Fruit fly (Drosophila melanogaster) whole organism, embryonic: ENCODE data around the gene CG43678.

ENCODE experiments used
- Aef1 ChIP-seq: fragments of 200-800 bp; sonication (Bioruptor generic); IDR thresholded peaks from 3 replicates; pipeline ENCODE4 v1.3.6; 2022; ENCODE audit warnings: missing biosample characterization, missing genetic modification characterization
- Bgb ChIP-seq: fragments of 200-800 bp; sonication (Bioruptor generic); IDR thresholded peaks from 2 replicates; pipeline ENCODE4 v1.3.6; 2022; ENCODE audit warnings: missing biosample characterization, missing genetic modification characterization; ENCODE audit not compliant: partially characterized antibody
- CG12219 ChIP-seq: fragments of 200-800 bp; sonication (Bioruptor generic); optimal IDR thresholded peaks from 3 replicates; lab custom pipeline; 2018; ENCODE audit warnings: missing biosample characterization, mild to moderate bottlenecking, missing genetic modification characterization
- CG12744 ChIP-seq: fragments of 200-800 bp; sonication (Bioruptor generic); optimal IDR thresholded peaks from 2 replicates; lab custom pipeline; 2016; ENCODE audit warnings: missing biosample characterization, missing genetic modification characterization
- CG33557 ChIP-seq: fragments of 200-800 bp; sonication (Bioruptor generic); optimal IDR thresholded peaks from 2 replicates; lab custom pipeline; 2019; ENCODE audit warnings: missing biosample characterization, mild to moderate bottlenecking, missing genetic modification characterization, moderate library complexity
- CG7745 ChIP-seq: fragments of 200-800 bp; sonication (Bioruptor generic); optimal IDR thresholded peaks from 2 replicates; lab custom pipeline; 2018; ENCODE audit warnings: missing biosample characterization, mild to moderate bottlenecking, missing genetic modification characterization, moderate library complexity
- Camta ChIP-seq: fragments of 200-800 bp; sonication (Bioruptor generic); optimal IDR thresholded peaks from 2 replicates; lab custom pipeline; 2016; ENCODE audit warnings: missing biosample characterization, missing genetic modification characterization
- Spps ChIP-seq: fragments of 200-800 bp; sonication (Bioruptor generic); optimal IDR thresholded peaks from 2 replicates; lab custom pipeline; 2018; ENCODE audit warnings: missing biosample characterization, mild to moderate bottlenecking, missing genetic modification characterization
- danr ChIP-seq: fragments of 200-800 bp; sonication (Bioruptor generic); IDR thresholded peaks from 2 replicates; pipeline ENCODE4 v1.3.6; 2022; ENCODE audit warnings: missing biosample characterization, missing genetic modification characterization
- h ChIP-seq: fragments of >200 bp; optimal IDR thresholded peaks from 2 replicates; lab custom pipeline; 2017
- klu ChIP-seq: fragments of 200-800 bp; sonication (Bioruptor generic); IDR thresholded peaks from 2 replicates; pipeline ENCODE4 v1.3.6; 2022; ENCODE audit warnings: missing biosample characterization, missing genetic modification characterization
- kni ChIP-seq: fragments of 200-800 bp; sonication (Bioruptor generic); optimal IDR thresholded peaks from 3 replicates; lab custom pipeline; 2017; ENCODE audit warnings: mild to moderate bottlenecking, missing biosample characterization, missing genetic modification reagents, missing genetic modification characterization
- usp ChIP-seq: fragments of >200 bp; optimal IDR thresholded peaks from 2 replicates; lab custom pipeline; 2017; ENCODE audit warnings: missing biosample characterization, missing genetic modification characterization

dm6 chr3L:15073680-15074079, 24.4 kb upstream of the CG43678 start:
- TF ChIP-seq Spps (tag; lab: Kevin White, UChicago) (no peak), CG7745 (no peak), Aef1 (GFP tag; lab: Robert Waterston, UW) (no peak), CG33557 (GFP tag; lab: Kevin White, UChicago) (no peak), usp (GFP tag; lab: Kevin White, UChicago) (no peak), klu (no peak), kni (GFP tag; lab: Kevin White, UChicago) (no peak), Camta (GFP tag; lab: Kevin White, UChicago) (no peak), CG12219 (GFP tag; lab: Kevin White, UChicago) (no peak), Bgb (GFP tag; lab: Robert Waterston, UW) (no peak), h (lab: Kevin White, UChicago) (no peak), danr (GFP tag; lab: Robert Waterston, UW) (no peak), CG12744 (GFP tag; lab: Kevin White, UChicago) (no peak)
